Fruit fly (Drosophila melanogaster) whole organism, embryonic: ENCODE data around the gene hob.

Experiments
- Adf1 ChIP-seq: fragments of 200-800 bp; sonication (Bioruptor generic); IDR thresholded peaks from 2 replicates; pipeline ENCODE4 v1.3.6; 2022; ENCODE audit warnings: missing biosample characterization, missing genetic modification characterization
- B-H1 ChIP-seq: fragments of 200-800 bp; sonication (Bioruptor generic); IDR thresholded peaks from 3 replicates; pipeline ENCODE4 v1.3.6; 2022; ENCODE audit warnings: missing biosample characterization, missing genetic modification characterization
- CG10209 ChIP-seq: fragments of 200-800 bp; sonication (Bioruptor generic); optimal IDR thresholded peaks from 3 replicates; lab custom pipeline; 2017; ENCODE audit warnings: missing biosample characterization, mild to moderate bottlenecking, missing genetic modification characterization, missing genetic modification reagents
- CG1024 ChIP-seq: fragments of 200-800 bp; sonication (Bioruptor generic); IDR thresholded peaks from 2 replicates; pipeline ENCODE4 v1.3.6; 2022; ENCODE audit warnings: missing biosample characterization, missing genetic modification characterization
- CG10366 ChIP-seq: fragments of 200-800 bp; sonication (Bioruptor generic); IDR thresholded peaks from 2 replicates; pipeline ENCODE4 v1.3.6; 2022; ENCODE audit warnings: missing biosample characterization, missing genetic modification characterization
- CG11696 ChIP-seq: fragments of 200-800 bp; sonication (Bioruptor generic); IDR thresholded peaks from 2 replicates; pipeline ENCODE4 v1.3.6; 2022; ENCODE audit warnings: missing biosample characterization, missing genetic modification characterization
- CG12659 ChIP-seq: fragments of 200-800 bp; sonication (Bioruptor generic); optimal IDR thresholded peaks from 3 replicates; lab custom pipeline; 2017; ENCODE audit warnings: mild to moderate bottlenecking, missing biosample characterization, missing genetic modification reagents, missing genetic modification characterization
- CG13287 ChIP-seq: fragments of 200-800 bp; sonication (Bioruptor generic); IDR thresholded peaks from 2 replicates; pipeline ENCODE4 v1.3.6; 2022; ENCODE audit warnings: missing biosample characterization, missing genetic modification characterization; ENCODE audit not compliant: partially characterized antibody
- CG13424 ChIP-seq: fragments of 200-800 bp; sonication (Bioruptor generic); optimal IDR thresholded peaks from 2 replicates; lab custom pipeline; 2019; ENCODE audit warnings: missing biosample characterization, mild to moderate bottlenecking, missing genetic modification characterization, moderate library complexity
- CG13894 ChIP-seq: fragments of 200-800 bp; sonication (Bioruptor generic); optimal IDR thresholded peaks from 3 replicates; lab custom pipeline; 2018; ENCODE audit warnings: missing biosample characterization, mild to moderate bottlenecking, missing genetic modification characterization, moderate library complexity
- CG14014 ChIP-seq: fragments of 200-800 bp; sonication (Bioruptor generic); IDR thresholded peaks from 2 replicates; pipeline ENCODE4 v1.3.6; 2022; ENCODE audit warnings: missing biosample characterization, missing genetic modification characterization
- CG14050 ChIP-seq: fragments of 200-800 bp; sonication (Bioruptor generic); IDR thresholded peaks from 3 replicates; pipeline ENCODE4 v1.3.6; 2022; ENCODE audit warnings: missing biosample characterization, missing genetic modification characterization
- CG17328 ChIP-seq: fragments of 200-800 bp; sonication (Bioruptor generic); IDR thresholded peaks from 2 replicates; pipeline ENCODE4 v1.3.6; 2022; ENCODE audit warnings: missing biosample characterization, missing genetic modification characterization
- CG18011 ChIP-seq: fragments of 200-800 bp; sonication (Bioruptor generic); optimal IDR thresholded peaks from 2 replicates; lab custom pipeline; 2017; ENCODE audit warnings: missing biosample characterization, missing genetic modification characterization, mild to moderate bottlenecking, moderate library complexity, missing genotype
- CG18619 ChIP-seq: fragments of 200-800 bp; sonication (Bioruptor generic); optimal IDR thresholded peaks from 3 replicates; lab custom pipeline; 2017; ENCODE audit warnings: missing biosample characterization, mild to moderate bottlenecking, missing genetic modification characterization
- CG2199 ChIP-seq: fragments of 200-800 bp; sonication (Bioruptor generic); IDR thresholded peaks from 3 replicates; pipeline ENCODE4 v1.3.6; 2022; ENCODE audit warnings: missing biosample characterization, missing genetic modification characterization
- CG30431 ChIP-seq: fragments of 200-800 bp; sonication (Bioruptor generic); optimal IDR thresholded peaks from 2 replicates; lab custom pipeline; 2017; ENCODE audit warnings: missing biosample characterization, missing genetic modification characterization
- CG43689 ChIP-seq: fragments of 200-800 bp; sonication (Bioruptor generic); IDR thresholded peaks from 2 replicates; pipeline ENCODE4 v1.3.6; 2022; ENCODE audit warnings: missing biosample characterization, missing genetic modification characterization
- CG5245 ChIP-seq: fragments of 200-800 bp; sonication (Bioruptor generic); optimal IDR thresholded peaks from 3 replicates; lab custom pipeline; 2016; ENCODE audit warnings: missing biosample characterization, missing genetic modification characterization
- CG6175 ChIP-seq: fragments of 200-800 bp; sonication (Bioruptor generic); IDR thresholded peaks from 3 replicates; pipeline ENCODE4 v1.3.6; 2022; ENCODE audit warnings: missing biosample characterization, missing genetic modification characterization
- CG6791 ChIP-seq: fragments of 200-800 bp; sonication (Bioruptor generic); IDR thresholded peaks from 3 replicates; pipeline ENCODE4 v1.3.6; 2022; ENCODE audit warnings: missing biosample characterization, missing genetic modification characterization; ENCODE audit not compliant: partially characterized antibody
- CG7987 ChIP-seq: fragments of 200-800 bp; sonication (Bioruptor generic); optimal IDR thresholded peaks from 2 replicates; lab custom pipeline; 2018; ENCODE audit warnings: missing biosample characterization, mild to moderate bottlenecking, missing genetic modification characterization, moderate library complexity
- CG8359 ChIP-seq: fragments of 200-800 bp; sonication (Bioruptor generic); optimal IDR thresholded peaks from 2 replicates; lab custom pipeline; 2017; ENCODE audit warnings: missing biosample characterization, mild to moderate bottlenecking, missing genetic modification characterization, borderline replicate concordance
- CG8924 ChIP-seq: fragments of 200-800 bp; optimal IDR thresholded peaks from 3 replicates; lab custom pipeline; 2019; ENCODE audit warnings: missing biosample characterization, mild to moderate bottlenecking, missing genetic modification characterization, moderate library complexity
- CG9609 ChIP-seq: fragments of 200-800 bp; sonication (Bioruptor generic); optimal IDR thresholded peaks from 3 replicates; lab custom pipeline; 2016; ENCODE audit warnings: missing biosample characterization, missing genetic modification characterization
- Ets65A ChIP-seq: fragments of 200-800 bp; sonication (Bioruptor generic); peaks from one replicate; lab custom pipeline; 2016; ENCODE audit warnings: missing biosample characterization, missing genetic modification characterization
- Gsc ChIP-seq: fragments of 200-800 bp; sonication (Bioruptor generic); IDR thresholded peaks from 2 replicates; pipeline ENCODE4 v1.3.6; 2022; ENCODE audit warnings: missing biosample characterization, missing genetic modification characterization
- HLH3B ChIP-seq: fragments of 200-800 bp; sonication (Bioruptor generic); IDR thresholded peaks from 2 replicates; pipeline ENCODE4 v1.3.6; 2022; ENCODE audit warnings: missing biosample characterization, missing genetic modification characterization
- NK7.1 ChIP-seq: fragments of 200-800 bp; sonication (Bioruptor generic); optimal IDR thresholded peaks from 3 replicates; lab custom pipeline; 2016; ENCODE audit warnings: missing biosample characterization, missing genetic modification characterization
- Scr ChIP-seq: fragments of 200-800 bp; sonication (Bioruptor generic); IDR thresholded peaks from 2 replicates; pipeline ENCODE4 v1.3.6; 2022; ENCODE audit warnings: missing biosample characterization, missing genetic modification characterization; ENCODE audit not compliant: partially characterized antibody
- Spps ChIP-seq: fragments of 200-800 bp; sonication (Bioruptor generic); optimal IDR thresholded peaks from 2 replicates; lab custom pipeline; 2018; ENCODE audit warnings: missing biosample characterization, mild to moderate bottlenecking, missing genetic modification characterization
- TFAM ChIP-seq: fragments of 200-800 bp; sonication (Bioruptor generic); optimal IDR thresholded peaks from 2 replicates; lab custom pipeline; 2017; ENCODE audit warnings: missing biosample characterization, missing genetic modification characterization, inconsistent platforms
- Taf1 ChIP-seq: fragments of 200-800 bp; sonication (Bioruptor generic); IDR thresholded peaks from 2 replicates; pipeline ENCODE4 v1.3.6; 2022; ENCODE audit warnings: missing biosample characterization, missing genetic modification characterization
- Xrp1 ChIP-seq: fragments of 200-800 bp; sonication (Bioruptor generic); IDR thresholded peaks from 2 replicates; pipeline ENCODE4 v1.3.6; 2022; ENCODE audit warnings: missing biosample characterization, missing genetic modification characterization
- ac ChIP-seq: fragments of 200-800 bp; sonication (Bioruptor generic); optimal IDR thresholded peaks from 3 replicates; lab custom pipeline; 2017; ENCODE audit warnings: missing biosample characterization, mild to moderate bottlenecking, missing genetic modification characterization
- bbx ChIP-seq: fragments of 200-800 bp; sonication (Bioruptor generic); IDR thresholded peaks from 2 replicates; pipeline ENCODE4 v1.3.6; 2022; ENCODE audit warnings: missing biosample characterization, missing genetic modification characterization; ENCODE audit not compliant: partially characterized antibody
- btn ChIP-seq: fragments of 200-800 bp; sonication (Bioruptor generic); optimal IDR thresholded peaks from 2 replicates; lab custom pipeline; 2016; ENCODE audit warnings: missing biosample characterization, missing genetic modification characterization
- cg ChIP-seq: fragments of 200-800 bp; sonication (Bioruptor generic); optimal IDR thresholded peaks from 3 replicates; lab custom pipeline; 2019; ENCODE audit warnings: missing biosample characterization, mild to moderate bottlenecking, missing genetic modification characterization, moderate library complexity
- da ChIP-seq: fragments of 200-800 bp; sonication (Bioruptor generic); optimal IDR thresholded peaks from 2 replicates; lab custom pipeline; 2016; ENCODE audit warnings: missing biosample characterization, missing genetic modification characterization
- gsb-n ChIP-seq: fragments of 200-800 bp; sonication (Bioruptor generic); optimal IDR thresholded peaks from 3 replicates; lab custom pipeline; 2018; ENCODE audit warnings: missing biosample characterization, mild to moderate bottlenecking, missing genetic modification characterization
- kay ChIP-seq: fragments of 200-800 bp; sonication (Bioruptor generic); optimal IDR thresholded peaks from 2 replicates; lab custom pipeline; 2016; ENCODE audit warnings: missing biosample characterization, missing genetic modification characterization
- klu ChIP-seq: fragments of 200-800 bp; sonication (Bioruptor generic); IDR thresholded peaks from 2 replicates; pipeline ENCODE4 v1.3.6; 2022; ENCODE audit warnings: missing biosample characterization, missing genetic modification characterization
- lab ChIP-seq: fragments of 200-800 bp; sonication (Bioruptor generic); optimal IDR thresholded peaks from 3 replicates; lab custom pipeline; 2017; ENCODE audit warnings: missing biosample characterization, missing genetic modification characterization, mild to moderate bottlenecking, moderate library complexity, missing genetic modification reagents
- lbe ChIP-seq: fragments of 200-800 bp; sonication (Bioruptor generic); optimal IDR thresholded peaks from 2 replicates; lab custom pipeline; 2016; ENCODE audit warnings: missing biosample characterization, mild to moderate bottlenecking, missing genetic modification characterization
- pan ChIP-seq, 4 experiments: fragments of >200 bp in 3 of 4; fragments of 200-800 bp in 1 of 4; sonication (Bioruptor generic) in 1 of 4; optimal IDR thresholded peaks in 3 of 4; IDR thresholded peaks in 1 of 4; 2 replicates each; pipeline versions ENCODE4 v1.3.6 to Lab custom; 2017 to 2022; ENCODE audit warnings: missing biosample characterization in 2 of 4, missing genetic modification characterization in 2 of 4, mixed read lengths in 1 of 4
- pnt ChIP-seq: fragments of 200-800 bp; sonication (Bioruptor generic); optimal IDR thresholded peaks from 3 replicates; lab custom pipeline; 2016; ENCODE audit warnings: missing biosample characterization, missing genetic modification characterization
- sens ChIP-seq: fragments of 200-800 bp; sonication (Bioruptor generic); peaks from one replicate; lab custom pipeline; 2016; ENCODE audit warnings: missing biosample characterization, missing genetic modification characterization
- sens-2 ChIP-seq: fragments of 200-800 bp; sonication (Bioruptor generic); IDR thresholded peaks from 2 replicates; pipeline ENCODE4 v1.3.6; 2022; ENCODE audit warnings: missing biosample characterization, missing genetic modification characterization
- seq ChIP-seq: fragments of 200-800 bp; sonication (Bioruptor generic); IDR thresholded peaks from 2 replicates; pipeline ENCODE4 v1.3.6; 2022; ENCODE audit warnings: missing biosample characterization, missing genetic modification characterization
- wek ChIP-seq: fragments of 200-800 bp; sonication (Bioruptor generic); optimal IDR thresholded peaks from 3 replicates; lab custom pipeline; 2018; ENCODE audit warnings: missing biosample characterization, mild to moderate bottlenecking, missing genetic modification characterization, moderate library complexity

hob gene

DNA sequence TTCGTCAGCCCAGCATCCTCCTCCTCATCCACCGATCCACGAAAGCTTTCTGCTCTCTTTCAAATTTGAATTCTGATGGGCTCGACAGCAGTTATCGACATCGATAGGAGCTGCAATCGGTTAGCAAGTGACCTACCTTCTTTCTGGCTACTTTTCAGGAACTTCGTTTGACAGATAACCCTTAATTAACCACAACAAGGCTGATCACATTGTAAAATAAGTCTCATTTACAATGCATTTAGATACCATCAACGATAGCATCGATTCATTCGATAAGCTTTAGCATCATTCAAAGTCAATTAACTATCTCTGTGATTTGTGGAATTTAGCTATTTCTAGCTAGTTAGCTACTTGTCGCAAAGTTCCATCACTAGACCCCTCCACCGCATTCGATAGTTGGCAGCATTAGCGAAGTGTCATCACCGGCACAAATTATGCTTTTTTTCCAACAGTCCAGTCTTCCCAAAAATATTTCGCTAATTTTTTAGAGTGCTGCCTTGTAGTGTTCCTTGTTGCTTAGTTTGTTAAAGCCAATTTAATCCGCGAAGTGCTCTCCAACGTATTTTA, 40.1 kb downstream of the hob start, which contains the start of the genes MnM and Girdin (continued):
- TF ChIP-seq B-H1 (GFP tag; lab: Robert Waterston, UW) (no peak), wek (no peak), ac (GFP tag; lab: Kevin White, UChicago) (no peak), lbe (GFP tag; lab: Kevin White, UChicago) (no peak), gsb-n (tag; lab: Kevin White, UChicago) (peak; percentile 78), CG9609 (GFP tag; lab: Kevin White, UChicago) (peak; percentile 79), HLH3B (GFP tag; lab: Robert Waterston, UW) (no peak; the same call in 1 of the 2 replicates), pnt (peak; percentile 70), pan (optimal IDR thresholded peaks at IDR 0.05; lab: Kevin White, UChicago) (no peak), pan (GFP tag; optimal IDR thresholded peaks at IDR 0.05 in 1 of 2, IDR thresholded peaks at IDR 0.05 in 1 of 2) (no peak), Ets65A (GFP tag; lab: Kevin White, UChicago) (peak; percentile 98), CG1024 (GFP tag; lab: Robert Waterston, UW) (no peak), CG43689 (GFP tag; lab: Robert Waterston, UW) (no peak), CG13287 (GFP tag; lab: Robert Waterston, UW) (peak; percentile 89), Scr (peak; percentile 92), klu (GFP tag; lab: Robert Waterston, UW) (0 out of 2 replicates have a peak, but pooled peaks have one; percentile 13), Xrp1 (GFP tag; lab: Robert Waterston, UW) (peak; percentile 41; the same call in 1 of the 2 replicates), NK7.1 (GFP tag; lab: Kevin White, UChicago) (no peak), cg (GFP tag; lab: Kevin White, UChicago) (no peak), CG6791 (GFP tag; lab: Robert Waterston, UW) (peak; percentile 69; the same call in 1 of the 3 replicates), CG17328 (GFP tag; lab: Robert Waterston, UW) (no peak), bbx (GFP tag; lab: Robert Waterston, UW) (peak; percentile 63), CG14050 (GFP tag; lab: Robert Waterston, UW) (no peak), TFAM (GFP tag; lab: Kevin White, UChicago) (no peak), CG18011 (GFP tag; lab: Kevin White, UChicago) (peak; percentile 65), CG5245 (GFP tag; lab: Kevin White, UChicago) (peak; percentile 55), seq (no peak), kay (peak; percentile 44), lab (GFP tag; lab: Kevin White, UChicago) (no peak), Gsc (GFP tag; lab: Robert Waterston, UW) (no peak), CG7987 (GFP tag; lab: Kevin White, UChicago) (no peak), btn (peak; percentile 52), da (GFP tag; lab: Kevin White, UChicago) (peak; percentile 28), CG10366 (GFP tag; lab: Robert Waterston, UW) (peak; percentile 55), sens-2 (GFP tag; lab: Robert Waterston, UW) (no peak), sens (GFP tag; lab: Kevin White, UChicago) (peak; percentile 71), Taf1 (GFP tag; lab: Robert Waterston, UW) (no peak), CG8359 (no peak), CG2199 (GFP tag; lab: Robert Waterston, UW) (no peak), CG13424 (tag; lab: Kevin White, UChicago) (peak; percentile 70), CG10209 (peak; percentile 56), CG18619 (GFP tag; lab: Kevin White, UChicago) (peak; percentile 36), Spps (tag; lab: Kevin White, UChicago) (no peak), CG13894 (no peak), CG12659 (GFP tag; lab: Kevin White, UChicago) (peak; percentile 82), CG11696 (GFP tag; lab: Robert Waterston, UW) (no peak), CG30431 (GFP tag; lab: Kevin White, UChicago) (peak; percentile 15), CG8924 (peak; percentile 46), CG6175 (GFP tag; lab: Robert Waterston, UW) (peak; percentile 67; the same call in 2 of the 3 replicates), Adf1 (GFP tag; lab: Robert Waterston, UW) (no peak), CG14014 (GFP tag; lab: Robert Waterston, UW) (peak; percentile 37; the same call in 1 of the 2 replicates)
